Worm (Caenorhabditis elegans): ENCODE data around the gene pept-2.

DNA sequence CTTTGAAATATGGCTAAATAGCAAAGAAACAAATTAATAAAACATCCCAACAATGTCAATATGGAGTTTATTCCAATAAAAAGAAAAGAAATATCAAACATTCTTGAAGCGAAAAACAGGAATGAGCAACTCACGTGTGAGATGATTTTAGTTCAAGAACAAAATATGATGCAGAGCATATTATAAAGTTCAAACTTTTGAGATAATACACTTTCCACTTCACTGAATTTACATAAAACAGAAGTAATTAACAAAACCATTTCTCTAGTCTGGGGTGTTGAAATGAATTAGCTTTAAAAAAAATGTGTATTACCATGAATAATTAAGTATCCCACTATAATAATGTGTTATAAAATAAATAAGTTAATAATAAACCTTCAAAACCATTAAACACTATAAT lies 3.7 kb upstream of the pept-2 start, which contains the start of gene srd-7:
- TF ChIP-seq T22C8.4 (GFP tag; IDR thresholded peaks at IDR 0.05) (no peak), med-1 (GFP tag; optimal IDR thresholded peaks at IDR 0.05; ENCODE audit: insufficient read depth) (no peak), flt-1 (GFP tag; IDR thresholded peaks at IDR 0.05) (no peak), klf-2 (GFP tag; conservative IDR thresholded peaks at IDR 0.05) (no peak)

Data from whole organism, midembryonic.